Worm (Caenorhabditis elegans) whole organism, L4/young adult: ENCODE measurements around the gene sru-21.

ENCODE experiments used
- W03F9.2 ChIP-seq: fragments of 150-350 bp; optimal IDR thresholded peaks from 2 replicates; lab custom pipeline; 2014; ENCODE audit warnings: missing biosample characterization, missing genetic modification characterization
- dao-5 ChIP-seq: sonication (generic microtip); optimal IDR thresholded peaks from 2 replicates; lab custom pipeline; 2016; ENCODE audit warnings: missing genotype, missing genetic modification characterization, moderate library complexity, missing compliant biosample characterization
- him-1 ChIP-seq: sonication (generic microtip); optimal IDR thresholded peaks from 2 replicates; lab custom pipeline; 2016; ENCODE audit warnings: missing genotype, missing genetic modification reagents, missing genetic modification characterization, missing compliant biosample characterization

- TF ChIP-seq dao-5 (tag; lab: Kevin White, UChicago) (no peak), him-1 (tag; lab: Kevin White, UChicago) (no peak), W03F9.2 (tag; lab: Kevin White, UChicago) (no peak)
Measured at ce11 chrIV:13639027-13639426, 12.5 kb downstream of the sru-21 start, which contains the start of gene ugt-22.
